Worm (Caenorhabditis elegans): Measurements from ENCODE around the gene ZK816.1.

Gene ZK816.1

ce11 chrX:3315891-3316657 is 35.4 kb upstream of the ZK816.1 start:
- TF ChIP-seq nhr-12 (tag; optimal IDR thresholded peaks at IDR 0.05) = no peak
- TF ChIP-seq elt-1 (tag; optimal IDR thresholded peaks at IDR 0.05; ENCODE audit: borderline replicate concordance, insufficient read depth) = peak; percentile 84
- TF ChIP-seq drap-1 (GFP tag; optimal IDR thresholded peaks at IDR 0.05) = no peak
- TF ChIP-seq ham-2 (GFP tag; optimal IDR thresholded peaks at IDR 0.05) = no peak
- TF ChIP-seq mep-1 (tag; optimal IDR thresholded peaks at IDR 0.05) = no peak
- no peak for TF ChIP-seq nhr-76 (tag; optimal IDR thresholded peaks at IDR 0.05)
- no peak for TF ChIP-seq lin-13 (tag; optimal IDR thresholded peaks at IDR 0.05)
- peak; percentile 44 for TF ChIP-seq ces-1 (GFP tag; optimal IDR thresholded peaks at IDR 0.05)
- no peak for TF ChIP-seq flh-1 (GFP tag; optimal IDR thresholded peaks at IDR 0.05)
- no peak for TF ChIP-seq sptf-1 (tag; optimal IDR thresholded peaks at IDR 0.05)
- no peak for TF ChIP-seq blmp-1 (tag; optimal IDR thresholded peaks at IDR 0.05)
- no peak for TF ChIP-seq nhr-28 (tag; optimal IDR thresholded peaks at IDR 0.05)
- TF ChIP-seq ceh-83 (GFP tag; optimal IDR thresholded peaks at IDR 0.05) = no peak
- peak; percentile 82 for TF ChIP-seq nhr-2 (tag; optimal IDR thresholded peaks at IDR 0.05)
- no peak for TF ChIP-seq cnd-1 (tag; optimal IDR thresholded peaks at IDR 0.05)
- TF ChIP-seq snpc-4 (tag; optimal IDR thresholded peaks at IDR 0.05) = no peak
- no peak for TF ChIP-seq ztf-11 (tag; optimal IDR thresholded peaks at IDR 0.05)
- no peak for TF ChIP-seq ceh-43 (GFP tag; optimal IDR thresholded peaks at IDR 0.05)
- peak; percentile 85 for TF ChIP-seq zip-8 (tag; optimal IDR thresholded peaks at IDR 0.05)
- peak; percentile 75 for TF ChIP-seq hlh-1 (tag; optimal IDR thresholded peaks at IDR 0.05)
- no peak for TF ChIP-seq tbx-8 (GFP tag; optimal IDR thresholded peaks at IDR 0.05)
- TF ChIP-seq mls-2 (tag; optimal IDR thresholded peaks at IDR 0.05) = no peak
- TF ChIP-seq lsy-2 (tag; optimal IDR thresholded peaks at IDR 0.05) = no peak
- no peak for TF ChIP-seq mab-5 (tag; optimal IDR thresholded peaks at IDR 0.05)
- TF ChIP-seq M03D4.4 (tag; optimal IDR thresholded peaks at IDR 0.05) = no peak
- no peak for TF ChIP-seq lin-32 (GFP tag; optimal IDR thresholded peaks at IDR 0.05)
- TF ChIP-seq bed-3 (GFP tag; optimal IDR thresholded peaks at IDR 0.05) = no peak

ce11 chrX:3316830-3317229 is 34.7 kb upstream of the ZK816.1 start:
- TF ChIP-seq ham-2 (GFP tag; optimal IDR thresholded peaks at IDR 0.05) (no peak), snpc-4 (tag; optimal IDR thresholded peaks at IDR 0.05) (no peak), nhr-2 (tag; optimal IDR thresholded peaks at IDR 0.05) (peak; percentile 84), zip-8 (tag; optimal IDR thresholded peaks at IDR 0.05) (peak; percentile 32), ceh-43 (GFP tag; optimal IDR thresholded peaks at IDR 0.05) (no peak), unc-120 (tag; optimal IDR thresholded peaks at IDR 0.05; ENCODE audit: poor library complexity, severe bottlenecking) (no peak), cnd-1 (tag; optimal IDR thresholded peaks at IDR 0.05) (no peak), bed-3 (GFP tag; optimal IDR thresholded peaks at IDR 0.05) (no peak), elt-1 (tag; optimal IDR thresholded peaks at IDR 0.05; ENCODE audit: borderline replicate concordance, insufficient read depth) (peak; percentile 69), ceh-39 (tag; optimal IDR thresholded peaks at IDR 0.05) (no peak), nhr-76 (tag; optimal IDR thresholded peaks at IDR 0.05) (no peak)

- TF ChIP-seq ceh-83 (GFP tag; optimal IDR thresholded peaks at IDR 0.05) = no peak
- TF ChIP-seq unc-39 (tag; optimal IDR thresholded peaks at IDR 0.05) = no peak
- TF ChIP-seq nhr-12 (tag; optimal IDR thresholded peaks at IDR 0.05) = no peak
- TF ChIP-seq unc-62 (GFP tag; optimal IDR thresholded peaks at IDR 0.05) = no peak
- no peak for TF ChIP-seq tbx-8 (GFP tag; optimal IDR thresholded peaks at IDR 0.05)
- TF ChIP-seq sem-2 (GFP tag; optimal IDR thresholded peaks at IDR 0.05) = no peak
- TF ChIP-seq nhr-237 (tag; optimal IDR thresholded peaks at IDR 0.05) = no peak
- TF ChIP-seq ham-2 (GFP tag; optimal IDR thresholded peaks at IDR 0.05) = no peak
- no peak for TF ChIP-seq nhr-76 (tag; optimal IDR thresholded peaks at IDR 0.05)
- no peak for TF ChIP-seq M03D4.4 (tag; optimal IDR thresholded peaks at IDR 0.05)
- TF ChIP-seq mls-2 (tag; optimal IDR thresholded peaks at IDR 0.05) = no peak
- TF ChIP-seq cnd-1 (tag; optimal IDR thresholded peaks at IDR 0.05) = no peak
- TF ChIP-seq lsy-2 (tag; optimal IDR thresholded peaks at IDR 0.05) = no peak
- no peak for TF ChIP-seq zip-8 (tag; optimal IDR thresholded peaks at IDR 0.05)
- TF ChIP-seq pha-4 (tag; optimal IDR thresholded peaks at IDR 0.05) = no peak
- TF ChIP-seq bed-3 (GFP tag; optimal IDR thresholded peaks at IDR 0.05) = no peak
- TF ChIP-seq lin-13 (tag; optimal IDR thresholded peaks at IDR 0.05) = no peak
- TF ChIP-seq ztf-11 (tag; optimal IDR thresholded peaks at IDR 0.05) = no peak
- no peak for TF ChIP-seq nhr-28 (tag; optimal IDR thresholded peaks at IDR 0.05)
These were observed 25.3 kb upstream of the ZK816.1 start, which contains the start of gene F11D5.6 for ce11 chrX:3326175-3326574. F11D5.6 (minus strand) TSS chrX:3326275.

Measured in whole organism, mixed stage, embryonic.